Worm (Caenorhabditis elegans) whole organism, midembryonic: Measurements from ENCODE around the gene gadr-3.

Experiments used
- T22C8.4 ChIP-seq: fragments of 200-800 bp; sonication (Bioruptor generic); IDR thresholded peaks from 2 replicates; pipeline ENCODE4 v1.3.6; 2022; ENCODE audit warnings: missing genetic modification characterization, missing compliant biosample characterization
- cog-1 ChIP-seq: sonication (generic microtip); optimal IDR thresholded peaks from 2 replicates; lab custom pipeline; 2016; ENCODE audit warnings: missing genetic modification characterization, missing compliant biosample characterization
- klf-2 ChIP-seq: fragments of 200-800 bp; sonication (Bioruptor generic); conservative IDR thresholded peaks from 2 replicates; pipeline ENCODE4 v1.3.6; 2022; ENCODE audit warnings: missing genetic modification reagents, missing genetic modification characterization, missing compliant biosample characterization
- med-1 ChIP-seq: sonication (generic microtip); optimal IDR thresholded peaks from 2 replicates; lab custom pipeline; 2017; ENCODE audit warnings: missing genetic modification characterization, mild to moderate bottlenecking, missing compliant biosample characterization, antibody characterized with exemption, missing genetic modification reagents; ENCODE audit not compliant: insufficient read depth
- ref-1 ChIP-seq: fragments of 200-800 bp; sonication (Bioruptor generic); conservative IDR thresholded peaks from 2 replicates; pipeline ENCODE4 v1.3.6; 2022; ENCODE audit warnings: missing genetic modification reagents, missing genetic modification characterization, missing compliant biosample characterization
- ztf-23 ChIP-seq: fragments of 200-800 bp; sonication (Bioruptor generic); IDR thresholded peaks from 2 replicates; pipeline ENCODE4 v1.3.6; 2022; ENCODE audit warnings: missing genetic modification reagents, missing genetic modification characterization, missing compliant biosample characterization

DNA sequence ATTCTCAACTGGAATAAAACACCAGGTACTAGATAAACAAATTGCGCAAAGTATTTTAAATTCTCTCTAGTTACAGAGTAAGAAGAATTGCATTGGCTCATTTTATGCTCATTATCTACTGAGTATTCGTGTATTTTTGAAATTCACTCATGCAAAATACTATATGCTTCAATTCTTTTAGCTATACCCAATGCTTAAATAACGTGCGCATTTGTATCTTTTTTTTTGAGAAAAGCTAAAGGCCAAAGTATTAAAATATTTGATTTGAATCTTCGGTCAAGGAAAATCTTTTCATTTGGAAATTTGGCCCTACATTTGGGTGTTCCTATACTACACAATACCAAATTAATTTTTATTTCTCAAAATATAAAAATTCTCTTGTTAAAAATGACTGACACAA is 23.8 kb downstream of the gadr-3 start, which contains the start of gene srg-4:
- TF ChIP-seq ztf-23 (GFP tag; lab: Robert Waterston, UW): no peak
- no peak for TF ChIP-seq klf-2
- no peak for TF ChIP-seq med-1 (GFP tag; lab: Kevin White, UChicago)
- TF ChIP-seq ref-1 (GFP tag; lab: Robert Waterston, UW): no peak
- TF ChIP-seq cog-1 (tag; lab: Kevin White, UChicago): no peak
- TF ChIP-seq T22C8.4 (GFP tag; lab: Robert Waterston, UW): no peak
